Fruit fly (Drosophila melanogaster): Measurements from ENCODE around the gene ttm2.

dm6 chr3L:294841-295408, 20.0 kb downstream of the ttm2 start:
- TF ChIP-seq pan (optimal IDR thresholded peaks at IDR 0.05) (no peak), dmrt93B (GFP tag; optimal IDR thresholded peaks at IDR 0.05) (no peak), Dif (GFP tag; optimal IDR thresholded peaks at IDR 0.05; ENCODE audit: partially characterized antibody) (no peak), usp (GFP tag; optimal IDR thresholded peaks at IDR 0.05) (no peak), N (GFP tag; optimal IDR thresholded peaks at IDR 0.05) (no peak), psq (GFP tag; optimal IDR thresholded peaks at IDR 0.05) (no peak), Abd-B (GFP tag; optimal IDR thresholded peaks at IDR 0.05) (no peak), CG32264 (GFP tag; optimal IDR thresholded peaks at IDR 0.05) (no peak)

All from whole organism, wandering third instar larva.